Worm (Caenorhabditis elegans): ENCODE measurements around the gene psmd-9.
A peak's percentile ranks its signal among the peaks of the same experiment; 100 is the strongest.

psmd-9 gene

DNA sequence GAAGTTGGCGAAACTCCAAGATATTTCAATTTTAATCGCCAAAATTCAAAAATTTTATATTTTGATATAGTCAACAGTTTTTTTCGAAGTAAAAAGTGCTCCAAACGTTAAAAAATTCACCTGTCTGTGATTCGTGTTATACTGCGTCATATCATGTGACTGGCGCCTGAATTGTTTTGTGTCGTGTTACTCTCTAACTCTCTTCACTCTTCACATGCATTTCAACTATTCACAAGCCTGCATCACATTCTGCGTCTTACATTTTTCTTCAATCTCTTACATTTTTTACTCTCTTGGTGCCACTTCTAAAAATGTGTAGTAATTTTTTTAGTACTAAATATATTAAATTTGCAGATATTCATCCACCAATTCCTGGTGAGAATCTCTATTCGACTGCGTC is 26.5 kb downstream of the psmd-9 start, which contains the start of gene flcn-1:
TSS of gene flcn-1 (plus strand) at position 348 of the 400 bp plus-strand sequence.
- TF ChIP-seq cog-1 (tag; optimal IDR thresholded peaks at IDR 0.05), result no peak
- no peak for TF ChIP-seq ref-1 (GFP tag; conservative IDR thresholded peaks at IDR 0.05)
- TF ChIP-seq ztf-23 (GFP tag; IDR thresholded peaks at IDR 0.05), result no peak
- no peak for TF ChIP-seq tab-1 (GFP tag; IDR thresholded peaks at IDR 0.05)
- TF ChIP-seq flt-1 (GFP tag; IDR thresholded peaks at IDR 0.05), result no peak
- TF ChIP-seq klf-2 (GFP tag; conservative IDR thresholded peaks at IDR 0.05), result no peak
- no peak for TF ChIP-seq med-1 (GFP tag; optimal IDR thresholded peaks at IDR 0.05; ENCODE audit: insufficient read depth)
- TF ChIP-seq T22C8.4 (GFP tag; IDR thresholded peaks at IDR 0.05), result no peak
- TF ChIP-seq ztf-29 (GFP tag; IDR thresholded peaks at IDR 0.05), result no peak

DNA sequence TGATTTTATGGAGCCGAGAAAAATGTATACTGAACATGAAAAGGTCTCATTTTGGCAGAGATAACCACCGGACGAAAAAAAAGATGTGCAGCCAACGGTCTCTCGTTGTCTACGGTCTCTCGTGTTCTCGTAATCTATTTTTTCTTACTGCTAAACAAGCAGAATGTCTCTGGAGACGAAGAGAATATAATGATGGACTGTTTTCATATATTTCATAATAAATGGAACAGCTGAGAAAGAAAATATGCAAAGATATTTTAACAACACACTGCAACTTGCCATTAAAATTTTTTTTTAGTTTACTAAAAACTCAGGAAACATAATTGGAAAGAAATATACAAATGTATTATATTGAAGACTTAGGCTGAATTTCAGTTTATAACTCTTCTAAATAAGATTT is 28.2 kb downstream of the psmd-9 start:
- TF ChIP-seq klf-2 (GFP tag; conservative IDR thresholded peaks at IDR 0.05) (no peak), ztf-23 (GFP tag; IDR thresholded peaks at IDR 0.05) (no peak), flt-1 (GFP tag; IDR thresholded peaks at IDR 0.05) (no peak), med-1 (GFP tag; optimal IDR thresholded peaks at IDR 0.05; ENCODE audit: insufficient read depth) (no peak), cog-1 (tag; optimal IDR thresholded peaks at IDR 0.05) (no peak), T22C8.4 (GFP tag; IDR thresholded peaks at IDR 0.05) (no peak), ref-1 (GFP tag; conservative IDR thresholded peaks at IDR 0.05) (no peak), tab-1 (GFP tag; IDR thresholded peaks at IDR 0.05) (no peak), ztf-29 (GFP tag; IDR thresholded peaks at IDR 0.05) (no peak)

DNA sequence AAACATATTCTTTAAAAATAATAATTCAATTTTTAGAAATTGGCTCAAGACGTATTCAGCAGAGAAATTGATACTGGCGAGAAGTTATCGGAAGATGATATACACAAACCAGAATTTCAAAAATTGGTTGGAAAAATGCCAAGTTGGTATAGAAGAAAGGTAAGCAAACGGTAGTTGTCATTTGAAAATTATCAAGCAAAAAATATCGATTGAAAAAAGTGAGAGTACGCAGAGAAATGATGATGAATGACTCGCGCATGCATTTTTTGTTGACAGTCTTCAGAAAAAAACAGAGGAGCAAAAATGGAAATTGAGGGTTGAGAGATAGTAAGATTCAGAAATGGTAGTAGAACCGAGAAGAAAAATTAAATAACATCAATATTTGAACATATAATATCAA is 31.1 kb downstream of the psmd-9 start:
- TF ChIP-seq ztf-29 (GFP tag; IDR thresholded peaks at IDR 0.05) (no peak), klf-2 (GFP tag; conservative IDR thresholded peaks at IDR 0.05) (no peak), ztf-23 (GFP tag; IDR thresholded peaks at IDR 0.05) (no peak), tab-1 (GFP tag; IDR thresholded peaks at IDR 0.05) (no peak)

DNA sequence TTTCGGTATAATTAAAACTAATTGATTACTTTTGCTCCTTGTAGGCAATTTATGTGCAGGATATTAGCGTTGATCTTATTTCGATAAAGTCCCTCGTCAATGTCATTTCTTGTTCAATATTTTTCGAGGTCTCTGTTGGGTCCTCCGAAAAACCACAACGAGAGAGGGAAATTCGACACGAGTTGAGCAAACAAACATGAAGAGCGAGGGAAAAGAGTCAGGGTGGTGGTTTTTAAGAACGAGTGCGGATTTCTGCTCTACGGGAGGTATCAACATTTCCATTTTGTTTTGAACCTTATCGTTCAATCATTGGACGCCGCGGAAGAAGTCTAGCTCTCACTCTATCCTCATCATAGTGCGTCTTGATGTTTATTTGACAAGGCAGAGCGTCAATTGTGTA is 32.8 kb downstream of the psmd-9 start:
- TF ChIP-seq T22C8.4 (GFP tag; IDR thresholded peaks at IDR 0.05), result no peak; the same call in 1 of the 2 replicates
- no peak for TF ChIP-seq ref-1 (GFP tag; conservative IDR thresholded peaks at IDR 0.05)
- no peak for TF ChIP-seq flt-1 (GFP tag; IDR thresholded peaks at IDR 0.05)
- TF ChIP-seq ztf-29 (GFP tag; IDR thresholded peaks at IDR 0.05), result no peak
- no peak for TF ChIP-seq tab-1 (GFP tag; IDR thresholded peaks at IDR 0.05)
- TF ChIP-seq ztf-23 (GFP tag; IDR thresholded peaks at IDR 0.05), result no peak
- no peak for TF ChIP-seq cog-1 (tag; optimal IDR thresholded peaks at IDR 0.05)
- TF ChIP-seq med-1 (GFP tag; optimal IDR thresholded peaks at IDR 0.05; ENCODE audit: insufficient read depth), result no peak
- TF ChIP-seq klf-2 (GFP tag; conservative IDR thresholded peaks at IDR 0.05), result no peak

DNA sequence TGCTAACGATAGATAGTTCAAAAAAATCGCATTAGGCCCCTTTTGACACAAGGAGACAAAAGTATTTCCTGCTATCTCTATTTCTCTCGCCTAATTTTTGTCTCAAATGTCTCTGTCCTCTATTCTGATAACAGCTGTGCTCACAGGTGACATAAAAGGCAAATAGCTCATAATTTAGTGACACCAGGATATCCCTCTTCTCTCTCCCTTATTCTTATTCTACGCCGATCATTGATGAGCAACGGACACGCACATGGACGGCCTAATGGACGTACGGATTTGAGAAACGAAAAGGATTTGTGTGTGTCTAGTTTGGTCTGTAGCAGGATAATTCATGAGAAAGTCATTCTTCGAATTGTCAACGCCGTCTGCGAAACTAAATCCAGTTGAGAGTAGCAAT is 34.1 kb downstream of the psmd-9 start:
- TF ChIP-seq ztf-23 (GFP tag; IDR thresholded peaks at IDR 0.05), result no peak
- TF ChIP-seq T22C8.4 (GFP tag; IDR thresholded peaks at IDR 0.05), result no peak
- no peak for TF ChIP-seq ref-1 (GFP tag; conservative IDR thresholded peaks at IDR 0.05)
- no peak for TF ChIP-seq klf-2 (GFP tag; conservative IDR thresholded peaks at IDR 0.05)
- TF ChIP-seq ztf-29 (GFP tag; IDR thresholded peaks at IDR 0.05), result no peak
- TF ChIP-seq cog-1 (tag; optimal IDR thresholded peaks at IDR 0.05), result no peak
- TF ChIP-seq tab-1 (GFP tag; IDR thresholded peaks at IDR 0.05), result no peak
- no peak for TF ChIP-seq med-1 (GFP tag; optimal IDR thresholded peaks at IDR 0.05; ENCODE audit: insufficient read depth)
- TF ChIP-seq flt-1 (GFP tag; IDR thresholded peaks at IDR 0.05), result no peak

DNA sequence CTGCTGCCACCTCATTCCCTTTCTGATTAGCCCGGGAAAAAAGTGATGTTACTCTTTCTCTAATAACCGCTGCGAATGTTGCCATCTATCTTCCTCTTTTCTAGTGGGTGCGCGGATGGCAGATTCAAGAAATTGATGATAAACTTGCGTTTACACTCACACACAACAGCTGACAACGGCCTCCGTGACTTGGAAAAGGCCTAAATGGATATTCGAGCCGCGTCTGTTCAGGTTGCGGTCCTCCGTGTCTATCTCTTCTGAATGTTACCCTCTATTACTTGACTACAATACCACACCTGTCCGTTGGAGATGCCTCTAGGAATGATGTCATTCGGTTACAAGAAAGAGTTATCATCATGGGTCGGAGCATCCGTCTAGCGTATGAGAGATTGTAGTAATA is 34.6 kb downstream of the psmd-9 start:
- no peak for TF ChIP-seq flt-1 (GFP tag; IDR thresholded peaks at IDR 0.05)
- no peak for TF ChIP-seq tab-1 (GFP tag; IDR thresholded peaks at IDR 0.05)
- no peak for TF ChIP-seq cog-1 (tag; optimal IDR thresholded peaks at IDR 0.05)
- no peak for TF ChIP-seq ztf-23 (GFP tag; IDR thresholded peaks at IDR 0.05)
- TF ChIP-seq med-1 (GFP tag; optimal IDR thresholded peaks at IDR 0.05; ENCODE audit: insufficient read depth), result no peak
- no peak for TF ChIP-seq T22C8.4 (GFP tag; IDR thresholded peaks at IDR 0.05)
- TF ChIP-seq ref-1 (GFP tag; conservative IDR thresholded peaks at IDR 0.05), result no peak
- no peak for TF ChIP-seq ztf-29 (GFP tag; IDR thresholded peaks at IDR 0.05)
- no peak for TF ChIP-seq klf-2 (GFP tag; conservative IDR thresholded peaks at IDR 0.05)

DNA sequence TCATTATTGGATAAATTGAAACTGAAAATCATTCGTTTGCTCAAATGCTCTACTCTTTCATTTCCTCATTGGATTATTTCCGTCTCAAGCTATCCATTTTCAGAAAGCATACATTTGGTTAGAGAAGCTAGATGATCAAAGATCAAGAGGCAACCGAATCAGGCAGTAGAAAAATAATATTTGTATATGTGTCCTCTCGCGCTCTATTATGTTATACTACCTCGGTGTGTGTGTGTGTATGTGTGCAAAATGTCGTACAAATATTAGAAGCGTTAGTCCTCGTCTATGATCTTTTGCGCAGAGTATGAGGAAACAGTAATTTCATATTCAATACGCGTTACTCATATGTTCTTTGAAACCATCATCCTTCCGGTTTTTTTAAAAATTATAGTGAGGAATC is 35.2 kb downstream of the psmd-9 start:
- TF ChIP-seq flt-1 (GFP tag; IDR thresholded peaks at IDR 0.05), result no peak
- peak; percentile 9 for TF ChIP-seq med-1 (GFP tag; optimal IDR thresholded peaks at IDR 0.05; ENCODE audit: insufficient read depth)

DNA sequence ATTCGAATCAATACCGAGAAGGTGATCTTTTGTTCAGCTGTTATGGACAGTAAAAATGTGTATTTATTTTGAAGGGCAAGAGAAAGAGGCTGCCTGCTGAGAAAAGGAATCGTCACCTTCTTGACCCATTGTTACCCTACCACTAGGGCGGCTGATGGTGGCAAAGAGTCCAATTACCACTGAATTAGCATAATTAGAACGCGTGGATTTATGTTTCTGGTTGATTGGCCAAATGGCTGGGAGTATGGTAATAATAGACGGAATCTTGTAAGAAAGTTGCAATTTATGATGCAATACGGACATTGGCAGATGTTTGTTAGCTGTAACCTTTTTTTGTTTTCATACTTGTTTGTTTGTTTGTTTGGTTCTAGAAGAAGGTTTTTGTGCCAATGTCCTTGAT is 38.0 kb downstream of the psmd-9 start:
- TF ChIP-seq ztf-29 (GFP tag; IDR thresholded peaks at IDR 0.05), result no peak
- peak; percentile 38; the same call in 1 of the 2 replicates for TF ChIP-seq tab-1 (GFP tag; IDR thresholded peaks at IDR 0.05)
- TF ChIP-seq flt-1 (GFP tag; IDR thresholded peaks at IDR 0.05), result 0 out of 2 replicates have a peak, but pooled peaks have one; percentile 7
- TF ChIP-seq ref-1 (GFP tag; conservative IDR thresholded peaks at IDR 0.05), result no peak
- no peak for TF ChIP-seq ztf-23 (GFP tag; IDR thresholded peaks at IDR 0.05)
- no peak for TF ChIP-seq med-1 (GFP tag; optimal IDR thresholded peaks at IDR 0.05; ENCODE audit: insufficient read depth)

DNA sequence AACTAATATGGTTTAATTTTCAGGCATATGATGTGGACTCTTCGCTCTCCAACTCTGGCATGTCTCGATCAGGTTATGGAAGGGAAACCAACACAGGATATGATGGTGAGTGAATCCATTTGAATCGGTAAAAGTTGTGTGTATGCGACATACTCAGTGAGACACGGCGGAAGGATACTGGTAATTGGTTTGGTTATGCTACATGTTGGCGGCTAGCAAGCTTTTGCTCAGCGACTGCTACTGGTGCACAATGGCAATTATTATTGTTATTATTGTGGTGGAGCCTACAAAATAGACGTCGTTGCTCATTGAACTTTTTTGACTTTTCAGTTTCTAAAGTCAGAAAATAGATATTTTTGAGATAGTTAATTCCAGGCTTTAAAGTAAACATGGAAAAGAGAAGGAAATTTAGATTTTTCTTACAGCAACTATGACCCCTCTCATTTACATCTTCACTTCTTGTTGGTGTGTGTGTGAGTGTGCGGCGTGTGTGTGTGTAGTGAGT is 38.9 kb downstream of the psmd-9 start:
- TF ChIP-seq klf-2 (GFP tag; conservative IDR thresholded peaks at IDR 0.05) (no peak), cog-1 (tag; optimal IDR thresholded peaks at IDR 0.05) (no peak), ref-1 (GFP tag; conservative IDR thresholded peaks at IDR 0.05) (no peak)

DNA sequence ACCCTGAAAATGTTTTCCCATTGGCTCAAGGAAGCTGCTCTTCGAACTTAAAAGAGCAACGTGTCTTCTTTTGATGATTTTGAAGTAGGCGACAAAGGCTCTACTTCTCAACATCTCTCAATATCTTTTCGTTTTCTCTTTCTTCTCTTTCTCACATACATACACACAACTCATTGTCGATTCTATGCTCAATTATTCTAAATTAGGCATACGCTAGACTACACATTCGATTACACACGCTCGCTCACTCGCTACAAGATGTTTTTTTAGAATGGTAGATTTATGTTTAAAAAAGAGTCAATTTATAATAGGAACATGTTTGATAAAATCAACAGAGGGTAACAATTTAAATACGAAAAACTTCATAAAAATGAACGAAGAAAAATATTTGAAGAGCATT is 39.6 kb downstream of the psmd-9 start:
- TF ChIP-seq T22C8.4 (GFP tag; IDR thresholded peaks at IDR 0.05) (no peak), flt-1 (GFP tag; IDR thresholded peaks at IDR 0.05) (no peak), med-1 (GFP tag; optimal IDR thresholded peaks at IDR 0.05; ENCODE audit: insufficient read depth) (no peak), ztf-29 (GFP tag; IDR thresholded peaks at IDR 0.05) (no peak), ztf-23 (GFP tag; IDR thresholded peaks at IDR 0.05) (no peak), ref-1 (GFP tag; conservative IDR thresholded peaks at IDR 0.05) (no peak)
